Worm (Caenorhabditis elegans): ENCODE data around the gene Y51A2D.21.

Gene Y51A2D.21

ce11 chrV:18579684-18580083 lies 8.1 kb downstream of the Y51A2D.21 start, which contains the start of gene Y51A2D.13:
Y51A2D.13 (minus strand) TSS chrV:18579784.
- no peak for TF ChIP-seq M03D4.4 (tag; optimal IDR thresholded peaks at IDR 0.05)
- no peak for TF ChIP-seq unc-39 (tag; optimal IDR thresholded peaks at IDR 0.05)
- TF ChIP-seq sem-2 (GFP tag; optimal IDR thresholded peaks at IDR 0.05), result no peak
- TF ChIP-seq elt-1 (tag; optimal IDR thresholded peaks at IDR 0.05; ENCODE audit: borderline replicate concordance, insufficient read depth), result no peak
- TF ChIP-seq elt-3 (tag; optimal IDR thresholded peaks at IDR 0.05), result no peak
- no peak for TF ChIP-seq zip-8 (tag; optimal IDR thresholded peaks at IDR 0.05)
- TF ChIP-seq nhr-12 (tag; optimal IDR thresholded peaks at IDR 0.05), result no peak
- no peak for TF ChIP-seq unc-62 (GFP tag; optimal IDR thresholded peaks at IDR 0.05)
- no peak for TF ChIP-seq bed-3 (GFP tag; optimal IDR thresholded peaks at IDR 0.05)
- TF ChIP-seq tbx-8 (GFP tag; optimal IDR thresholded peaks at IDR 0.05), result no peak
- TF ChIP-seq ces-1 (GFP tag; optimal IDR thresholded peaks at IDR 0.05), result no peak
- no peak for TF ChIP-seq nhr-76 (tag; optimal IDR thresholded peaks at IDR 0.05)
- no peak for TF ChIP-seq lin-32 (GFP tag; optimal IDR thresholded peaks at IDR 0.05)
- TF ChIP-seq mab-5 (tag; optimal IDR thresholded peaks at IDR 0.05), result no peak
- TF ChIP-seq nhr-2 (tag; optimal IDR thresholded peaks at IDR 0.05), result no peak
- TF ChIP-seq blmp-1 (tag; optimal IDR thresholded peaks at IDR 0.05), result no peak
- TF ChIP-seq nhr-28 (tag; optimal IDR thresholded peaks at IDR 0.05), result no peak
- TF ChIP-seq ceh-83 (GFP tag; optimal IDR thresholded peaks at IDR 0.05), result no peak

DNA sequence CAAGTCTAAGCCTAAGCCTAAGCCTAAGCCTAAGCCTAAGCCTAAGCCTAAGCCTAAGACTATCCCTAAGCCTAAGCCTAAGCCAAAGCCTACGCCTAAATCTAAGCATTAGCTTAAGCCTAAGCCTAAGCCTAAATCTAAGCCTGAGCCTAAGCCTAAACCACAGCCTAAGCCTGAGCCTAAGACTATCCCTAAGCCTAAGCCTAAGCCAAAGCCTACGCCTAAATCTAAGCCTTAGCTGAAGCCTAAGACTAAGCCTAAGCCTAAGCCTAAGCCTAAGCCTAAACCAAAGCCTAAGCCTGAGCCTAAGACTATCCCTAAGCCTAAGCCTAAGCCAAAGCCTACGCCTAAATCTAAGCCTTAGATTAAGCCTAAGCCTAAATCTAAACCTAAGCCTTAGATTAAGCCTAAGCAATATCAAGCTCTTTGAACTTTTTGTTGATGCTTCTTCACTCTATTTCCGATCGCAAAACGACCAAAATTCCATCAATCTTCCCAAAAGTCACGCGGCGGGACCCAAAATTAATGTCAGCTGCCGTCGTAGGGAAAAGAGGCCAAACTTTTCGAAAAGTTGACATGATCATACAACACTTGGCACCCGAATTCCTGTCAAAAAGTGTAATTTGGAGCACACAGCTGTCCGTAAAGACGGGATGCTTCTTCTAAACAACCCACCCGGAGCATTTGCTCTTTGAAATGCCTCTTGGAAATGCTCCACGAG lies 9.9 kb downstream of the Y51A2D.21 start:
- TF ChIP-seq tbx-8 (GFP tag; optimal IDR thresholded peaks at IDR 0.05) (no peak), unc-62 (GFP tag; optimal IDR thresholded peaks at IDR 0.05) (peak; percentile 98), bed-3 (GFP tag; optimal IDR thresholded peaks at IDR 0.05) (no peak), unc-120 (tag; optimal IDR thresholded peaks at IDR 0.05; ENCODE audit: poor library complexity, severe bottlenecking) (peak; percentile 90), mab-5 (tag; optimal IDR thresholded peaks at IDR 0.05) (peak; percentile 55), hlh-1 (tag; optimal IDR thresholded peaks at IDR 0.05) (peak; percentile 100), nhr-237 (tag; optimal IDR thresholded peaks at IDR 0.05) (no peak)

DNA sequence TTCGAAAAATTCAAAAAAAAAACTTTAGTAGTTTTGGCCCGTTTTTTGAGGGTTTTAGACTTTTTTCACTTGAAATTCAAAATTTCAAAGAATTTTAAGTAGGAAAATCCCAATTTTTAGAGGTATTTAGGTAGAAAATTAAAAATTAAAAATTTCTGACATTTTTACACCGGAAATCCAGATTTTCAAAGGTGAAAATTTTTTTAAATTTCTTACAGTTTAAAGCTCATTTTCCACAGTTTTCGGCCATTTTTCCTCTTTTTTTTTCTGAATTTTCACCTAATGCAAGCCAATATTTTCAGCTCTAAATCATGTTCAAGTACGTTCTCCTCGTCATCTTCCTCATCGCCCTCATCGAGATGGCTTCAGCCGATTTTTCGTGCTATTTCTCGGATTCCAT lies 10.7 kb downstream of the Y51A2D.21 start, which contains the start of gene txt-14:
Gene txt-14 (plus strand): TSS at position 301 of the 400 bp plus-strand sequence.
- no peak for TF ChIP-seq snpc-4 (tag; optimal IDR thresholded peaks at IDR 0.05)
- no peak for TF ChIP-seq ces-1 (GFP tag; optimal IDR thresholded peaks at IDR 0.05)
- TF ChIP-seq unc-62 (GFP tag; optimal IDR thresholded peaks at IDR 0.05), result no peak
- TF ChIP-seq ceh-43 (GFP tag; optimal IDR thresholded peaks at IDR 0.05), result no peak
- TF ChIP-seq lin-13 (tag; optimal IDR thresholded peaks at IDR 0.05), result no peak
- no peak for TF ChIP-seq elt-3 (tag; optimal IDR thresholded peaks at IDR 0.05)
- TF ChIP-seq bed-3 (GFP tag; optimal IDR thresholded peaks at IDR 0.05), result no peak
- TF ChIP-seq lsy-2 (tag; optimal IDR thresholded peaks at IDR 0.05), result no peak
- no peak for TF ChIP-seq ztf-11 (tag; optimal IDR thresholded peaks at IDR 0.05)
- TF ChIP-seq nhr-237 (tag; optimal IDR thresholded peaks at IDR 0.05), result no peak
- no peak for TF ChIP-seq M03D4.4 (tag; optimal IDR thresholded peaks at IDR 0.05)
- TF ChIP-seq ceh-83 (GFP tag; optimal IDR thresholded peaks at IDR 0.05), result no peak

DNA sequence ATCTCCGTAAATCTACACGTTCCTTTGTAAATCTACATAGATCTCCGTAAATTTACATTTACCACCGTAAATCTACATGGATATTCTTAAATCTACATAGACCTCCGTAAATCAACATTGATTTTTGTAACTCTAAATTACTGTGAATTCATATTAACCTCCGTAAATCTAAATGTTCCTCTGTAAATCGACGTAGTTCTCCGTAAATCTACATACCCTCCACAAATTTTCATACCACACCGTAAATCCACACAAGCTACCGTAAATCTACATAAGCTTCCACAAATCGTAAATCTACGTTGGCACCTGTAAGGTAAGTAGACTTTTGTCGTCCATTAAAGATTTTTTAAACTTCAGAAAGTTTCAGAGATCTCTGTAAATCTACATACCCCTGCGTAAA lies 13.5 kb downstream of the Y51A2D.21 start:
- TF ChIP-seq lin-32 (GFP tag; optimal IDR thresholded peaks at IDR 0.05) (no peak), mep-1 (tag; optimal IDR thresholded peaks at IDR 0.05) (no peak), cnd-1 (tag; optimal IDR thresholded peaks at IDR 0.05) (no peak), mls-2 (tag; optimal IDR thresholded peaks at IDR 0.05) (no peak), unc-62 (GFP tag; optimal IDR thresholded peaks at IDR 0.05) (no peak), lin-13 (tag; optimal IDR thresholded peaks at IDR 0.05) (no peak), nhr-12 (tag; optimal IDR thresholded peaks at IDR 0.05) (no peak), elt-3 (tag; optimal IDR thresholded peaks at IDR 0.05) (no peak), elt-1 (tag; optimal IDR thresholded peaks at IDR 0.05; ENCODE audit: borderline replicate concordance, insufficient read depth) (no peak)

ce11 chrV:18586954-18587353 lies 15.3 kb downstream of the Y51A2D.21 start:
- no peak for TF ChIP-seq tbx-8 (GFP tag; optimal IDR thresholded peaks at IDR 0.05)
- TF ChIP-seq flh-1 (GFP tag; optimal IDR thresholded peaks at IDR 0.05), result no peak
- TF ChIP-seq unc-120 (tag; optimal IDR thresholded peaks at IDR 0.05; ENCODE audit: poor library complexity, severe bottlenecking), result no peak
- no peak for TF ChIP-seq nhr-2 (tag; optimal IDR thresholded peaks at IDR 0.05)
- TF ChIP-seq blmp-1 (tag; optimal IDR thresholded peaks at IDR 0.05), result no peak
- TF ChIP-seq ham-2 (GFP tag; optimal IDR thresholded peaks at IDR 0.05), result no peak
- peak; percentile 73 for TF ChIP-seq zip-8 (tag; optimal IDR thresholded peaks at IDR 0.05)

All from whole organism, mixed stage, embryonic.